Worm (Caenorhabditis elegans) whole organism, midembryonic: ENCODE data around the gene pmk-3.

Experiments used
- T22C8.4 ChIP-seq: fragments of 200-800 bp; sonication (Bioruptor generic); IDR thresholded peaks from 2 replicates; pipeline ENCODE4 v1.3.6; 2022; ENCODE audit warnings: missing genetic modification characterization, missing compliant biosample characterization
- cog-1 ChIP-seq: sonication (generic microtip); optimal IDR thresholded peaks from 2 replicates; lab custom pipeline; 2016; ENCODE audit warnings: missing genetic modification characterization, missing compliant biosample characterization
- flt-1 ChIP-seq: fragments of 200-800 bp; sonication (Bioruptor generic); IDR thresholded peaks from 2 replicates; pipeline ENCODE4 v1.3.6; 2022; ENCODE audit warnings: missing genetic modification characterization, missing compliant biosample characterization
- klf-2 ChIP-seq: fragments of 200-800 bp; sonication (Bioruptor generic); conservative IDR thresholded peaks from 2 replicates; pipeline ENCODE4 v1.3.6; 2022; ENCODE audit warnings: missing genetic modification reagents, missing genetic modification characterization, missing compliant biosample characterization
- med-1 ChIP-seq: sonication (generic microtip); optimal IDR thresholded peaks from 2 replicates; lab custom pipeline; 2017; ENCODE audit warnings: missing genetic modification characterization, mild to moderate bottlenecking, missing compliant biosample characterization, antibody characterized with exemption, missing genetic modification reagents; ENCODE audit not compliant: insufficient read depth
- tab-1 ChIP-seq: fragments of 200-800 bp; sonication (Bioruptor generic); IDR thresholded peaks from 2 replicates; pipeline ENCODE4 v1.3.6; 2022; ENCODE audit warnings: missing genetic modification characterization, missing compliant biosample characterization
- ztf-23 ChIP-seq: fragments of 200-800 bp; sonication (Bioruptor generic); IDR thresholded peaks from 2 replicates; pipeline ENCODE4 v1.3.6; 2022; ENCODE audit warnings: missing genetic modification reagents, missing genetic modification characterization, missing compliant biosample characterization
- ztf-29 ChIP-seq: fragments of 200-800 bp; sonication (Bioruptor generic); IDR thresholded peaks from 2 replicates; pipeline ENCODE4 v1.3.6; 2022; ENCODE audit warnings: missing genetic modification reagents, missing genetic modification characterization, missing compliant biosample characterization

- no peak for TF ChIP-seq cog-1
- TF ChIP-seq tab-1 (GFP tag; lab: Robert Waterston, UW), result no peak
- TF ChIP-seq ztf-29 (GFP tag; lab: Robert Waterston, UW), result no peak
- no peak for TF ChIP-seq med-1 (GFP tag; lab: Kevin White, UChicago)
- no peak for TF ChIP-seq flt-1
- TF ChIP-seq ztf-23 (GFP tag; lab: Robert Waterston, UW), result no peak
- TF ChIP-seq klf-2, result no peak
- TF ChIP-seq T22C8.4 (GFP tag; lab: Robert Waterston, UW), result no peak
These were observed 32.4 kb downstream of the pmk-3 start for ce11 chrIV:8171376-8171775.
